Worm (Caenorhabditis elegans) whole organism, L4 larva: ENCODE results near the gene T06E4.7.

Experiments used
- dmd-9 ChIP-seq: fragments of 200-800 bp; sonication (Bioruptor generic); IDR thresholded peaks from 2 replicates; pipeline ENCODE4 v1.3.6; 2022; ENCODE audit warnings: missing genetic modification reagents, missing genetic modification characterization, missing compliant biosample characterization
- jun-1 ChIP-seq: fragments of 150-350 bp; optimal IDR thresholded peaks from 2 replicates; lab custom pipeline; 2014; ENCODE audit warnings: missing biosample characterization, missing genetic modification reagents, missing genetic modification characterization
- nhr-10 ChIP-seq: fragments of 150-350 bp; optimal IDR thresholded peaks from 2 replicates; lab custom pipeline; 2014; ENCODE audit warnings: missing biosample characterization, missing genetic modification characterization
- nhr-48 ChIP-seq: sonication (generic microtip); optimal IDR thresholded peaks from 2 replicates; lab custom pipeline; 2016; ENCODE audit warnings: mild to moderate bottlenecking, missing genetic modification characterization, missing compliant biosample characterization
- pqm-1 ChIP-seq: sonication (generic microtip); optimal IDR thresholded peaks from 2 replicates; lab custom pipeline; 2017; ENCODE audit warnings: missing biosample characterization, missing genetic modification characterization
- skn-1 ChIP-seq: fragments of 150-350 bp; optimal IDR thresholded peaks from 2 replicates; lab custom pipeline; 2014; ENCODE audit warnings: missing biosample characterization, missing genetic modification characterization

DNA sequence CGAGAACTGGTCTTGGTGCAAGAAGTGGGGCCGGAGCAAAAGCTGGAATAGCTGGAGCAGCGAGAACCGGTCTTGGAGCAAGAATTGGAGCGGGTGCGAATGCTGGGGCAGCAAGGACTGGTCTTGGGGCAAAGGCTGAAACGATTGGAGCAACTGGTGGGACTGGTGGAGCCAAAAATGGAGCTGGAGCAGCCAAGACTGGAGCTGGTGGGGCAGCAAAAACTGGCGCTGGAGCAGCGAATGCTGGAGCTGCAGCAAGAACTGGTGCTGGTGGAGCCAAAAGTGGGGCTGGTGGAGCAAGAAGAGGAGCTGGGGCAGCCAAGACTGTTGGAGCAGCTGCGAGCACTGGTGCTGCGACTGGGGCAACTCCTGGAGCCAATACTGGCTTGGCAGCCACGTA lies 2.4 kb downstream of the T06E4.7 start:
- TF ChIP-seq jun-1 (tag; lab: Kevin White, UChicago) (no peak), nhr-48 (tag; lab: Kevin White, UChicago) (no peak), pqm-1 (tag; lab: Kevin White, UChicago) (no peak), skn-1 (tag; lab: Kevin White, UChicago) (no peak), dmd-9 (GFP tag; lab: Robert Waterston, UW) (no peak), nhr-10 (no peak)
